Worm (Caenorhabditis elegans): ENCODE results near the gene dhs-5.

Gene dhs-5

DNA sequence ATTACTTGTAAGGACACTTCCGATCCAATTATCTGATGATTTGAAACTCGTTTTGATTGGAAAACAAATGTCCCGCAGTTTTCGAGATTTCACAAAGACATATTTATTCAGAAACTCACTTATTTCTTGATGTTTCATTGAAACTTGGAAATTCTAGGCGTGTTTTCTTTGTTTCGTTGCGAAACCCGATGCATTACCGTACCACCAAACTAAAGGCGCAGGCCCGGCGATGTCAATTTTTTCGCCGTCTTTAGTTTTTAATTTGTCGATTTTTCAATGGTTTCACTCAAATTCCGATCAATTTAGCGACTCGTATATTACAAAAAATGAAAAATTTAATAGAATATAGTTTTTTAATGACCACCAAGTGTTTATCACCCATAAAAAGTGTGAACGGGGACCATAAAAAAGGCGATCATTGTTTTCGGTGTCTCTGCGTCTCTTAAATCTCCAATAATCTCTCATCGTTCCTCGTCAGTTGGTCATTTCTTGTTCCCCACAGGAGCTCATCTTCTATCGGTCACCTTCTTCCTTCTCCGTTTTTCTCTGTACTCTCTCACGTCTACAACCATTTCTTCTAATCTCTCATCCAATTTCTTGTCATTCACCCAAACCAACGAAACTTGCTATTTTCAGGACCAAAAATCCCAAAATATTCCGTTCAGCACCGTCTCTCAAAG lies 12.2 kb downstream of the dhs-5 start, which contains the start of gene clr-1:
clr-1 (plus strand) TSS at position 630 of the 680 bp plus-strand sequence.
- TF ChIP-seq nhr-27 (tag; optimal IDR thresholded peaks at IDR 0.05) (no peak), madf-8 (GFP tag; conservative IDR thresholded peaks at IDR 0.05) (peak; percentile 92), hrde-1 (tag; optimal IDR thresholded peaks at IDR 0.05; ENCODE audit: borderline replicate concordance) (no peak), efl-1 (GFP tag; optimal IDR thresholded peaks at IDR 0.05) (peak; percentile 6), Y56A3A.18 (GFP tag; IDR thresholded peaks at IDR 0.05) (no peak), snpc-1.3 (tag; optimal IDR thresholded peaks at IDR 0.05; ENCODE audit: insufficient read depth) (peak; percentile 24), D2030.7 (GFP tag; IDR thresholded peaks at IDR 0.05) (peak; percentile 28; the same call in 1 of the 2 replicates), him-1 (tag; optimal IDR thresholded peaks at IDR 0.05) (no peak), hmg-1.2 (GFP tag; IDR thresholded peaks at IDR 0.05) (peak; percentile 49; the same call in 1 of the 2 replicates), F57C9.4 (tag; optimal IDR thresholded peaks at IDR 0.05) (no peak), sdz-38 (tag; optimal IDR thresholded peaks at IDR 0.05) (no peak), ceh-27 (GFP tag; optimal IDR thresholded peaks at IDR 0.05) (no peak), dpl-1 (GFP tag; optimal IDR thresholded peaks at IDR 0.05) (no peak), ceh-91 (GFP tag; IDR thresholded peaks at IDR 0.05) (peak; percentile 79), F33H1.4 (GFP tag; IDR thresholded peaks at IDR 0.05) (peak; percentile 89), K12H6.12 (tag; optimal IDR thresholded peaks at IDR 0.05) (no peak), Y53F4B.3 (GFP tag; IDR thresholded peaks at IDR 0.05) (no peak), xnd-1 (tag; optimal IDR thresholded peaks at IDR 0.05) (peak; percentile 89), lin-54 (GFP tag; optimal IDR thresholded peaks at IDR 0.05) (peak; percentile 9), lsl-1 (GFP tag; optimal IDR thresholded peaks at IDR 0.05) (peak; percentile 94), madf-6 (GFP tag; IDR thresholded peaks at IDR 0.05) (peak; percentile 94)

ce11 chrII:5473946-5474423 lies 20.3 kb downstream of the dhs-5 start, which contains the start of gene mrps-16:
TSS of gene mrps-16 (plus strand) at chrII:5474373.
- TF ChIP-seq madf-3 (GFP tag; IDR thresholded peaks at IDR 0.05) (0 out of 2 replicates have a peak, but pooled peaks have one; percentile 50), him-1 (tag; optimal IDR thresholded peaks at IDR 0.05) (no peak), lsl-1 (GFP tag; optimal IDR thresholded peaks at IDR 0.05) (peak; percentile 40), ZK185.1 (tag; optimal IDR thresholded peaks at IDR 0.05; ENCODE audit: poor library complexity, severe bottlenecking) (peak; percentile 54), egl-18 (GFP tag; IDR thresholded peaks at IDR 0.05) (no peak), ceh-91 (GFP tag; IDR thresholded peaks at IDR 0.05) (0 out of 2 replicates have a peak, but pooled peaks have one; percentile 17), madf-6 (GFP tag; IDR thresholded peaks at IDR 0.05) (peak; percentile 83), F33H1.4 (GFP tag; IDR thresholded peaks at IDR 0.05) (peak; percentile 42), tlf-1 (GFP tag; optimal IDR thresholded peaks at IDR 0.05) (no peak), tbp1 (GFP tag; optimal IDR thresholded peaks at IDR 0.05) (peak; percentile 25), Y67H2A.10 (GFP tag; conservative IDR thresholded peaks at IDR 0.05) (no peak), nfya-2 (GFP tag; IDR thresholded peaks at IDR 0.05) (no peak), hmg-1.2 (GFP tag; IDR thresholded peaks at IDR 0.05) (peak; percentile 31; the same call in 1 of the 2 replicates), Y79H2A.3 (GFP tag; conservative IDR thresholded peaks at IDR 0.05) (no peak), madf-8 (GFP tag; conservative IDR thresholded peaks at IDR 0.05) (peak; percentile 43), snpc-1.3 (tag; optimal IDR thresholded peaks at IDR 0.05; ENCODE audit: insufficient read depth) (peak; percentile 30), lin-35 (GFP tag; optimal IDR thresholded peaks at IDR 0.05) (peak in 2 of 3 experiments; percentile 27 to 91), atf-7 (tag; optimal IDR thresholded peaks at IDR 0.05) (no peak), ztf-18 (tag; optimal IDR thresholded peaks at IDR 0.05) (no peak), dpl-1 (GFP tag; optimal IDR thresholded peaks at IDR 0.05) (peak; percentile 71), lin-54 (GFP tag; optimal IDR thresholded peaks at IDR 0.05) (peak; percentile 87), efl-1 (GFP tag; optimal IDR thresholded peaks at IDR 0.05) (peak; percentile 85), snpc-1.1 (tag; optimal IDR thresholded peaks at IDR 0.05; ENCODE audit: insufficient read depth) (peak; percentile 17), D2030.7 (GFP tag; IDR thresholded peaks at IDR 0.05) (peak; percentile 55; the same call in 1 of the 2 replicates), lin-40 (tag; optimal IDR thresholded peaks at IDR 0.05) (peak; percentile 23), snpc-4 (GFP tag; optimal IDR thresholded peaks at IDR 0.05) (peak; percentile 17), snpc-4 (tag; optimal IDR thresholded peaks at IDR 0.05) (peak in 2 of 4 experiments; percentile 23 to 50), cebp-1 (GFP tag; IDR thresholded peaks at IDR 0.05) (no peak), cebp-1 (tag; optimal IDR thresholded peaks at IDR 0.05) (peak; percentile 28), ztf-22 (GFP tag; optimal IDR thresholded peaks at IDR 0.05) (no peak), pbrm-1 (GFP tag; IDR thresholded peaks at IDR 0.05) (0 out of 2 replicates have a peak, but pooled peaks have one; percentile 19), xnd-1 (tag; optimal IDR thresholded peaks at IDR 0.05) (peak; percentile 18), mcd-1 (GFP tag; IDR thresholded peaks at IDR 0.05) (peak; percentile 26; the same call in 1 of the 2 replicates)
